Fruit fly (Drosophila melanogaster): ENCODE measurements around the gene slif.

DNA sequence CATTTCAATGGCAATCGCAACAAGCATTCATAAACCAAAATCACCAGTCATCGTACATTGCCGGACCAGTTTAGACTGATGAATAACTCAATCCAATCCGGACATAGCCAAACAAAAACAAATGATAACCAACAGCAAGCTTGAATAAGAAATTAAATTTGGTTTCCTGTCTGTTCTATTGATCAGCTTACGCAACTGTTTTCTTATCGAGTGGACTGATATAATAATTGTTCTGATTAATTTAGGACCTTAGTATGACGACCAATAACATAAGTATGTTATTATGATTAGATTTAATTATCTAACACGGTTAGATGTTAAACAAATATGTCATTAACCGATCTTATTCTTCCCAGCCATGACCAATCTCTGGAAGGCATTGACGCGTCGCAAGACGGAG is 10.2 kb downstream of the slif start:
- TF ChIP-seq CG10631 (GFP tag; optimal IDR thresholded peaks at IDR 0.05) (no peak), CG31627 (GFP tag; optimal IDR thresholded peaks at IDR 0.05) (no peak), Hr39 (GFP tag; optimal IDR thresholded peaks at IDR 0.05) (no peak), fd59A (GFP tag; optimal IDR thresholded peaks at IDR 0.05) (no peak), CG6854 (GFP tag; optimal IDR thresholded peaks at IDR 0.05) (no peak), CG4318 (GFP tag; optimal IDR thresholded peaks at IDR 0.05) (no peak), fkh (GFP tag; optimal IDR thresholded peaks at IDR 0.05) (no peak), Gug (GFP tag; IDR thresholded peaks at IDR 0.05) (no peak), eg (GFP tag; IDR thresholded peaks at IDR 0.05) (no peak), pdm3 (GFP tag; optimal IDR thresholded peaks at IDR 0.05) (no peak), spab (GFP tag; optimal IDR thresholded peaks at IDR 0.05) (no peak), CG8119 (GFP tag; IDR thresholded peaks at IDR 0.05) (no peak), Ets96B (tag; optimal IDR thresholded peaks at IDR 0.05) (no peak)
